Fruit fly (Drosophila melanogaster) whole organism, wandering third instar larva: Measurements from ENCODE around the gene Kmn1.

Source experiments
- Abd-B ChIP-seq: fragments of >200 bp; optimal IDR thresholded peaks from 2 replicates; lab custom pipeline; 2017; ENCODE audit warnings: missing biosample characterization, missing genetic modification characterization
- CG32264 ChIP-seq: fragments of 200-800 bp; sonication (Bioruptor generic); optimal IDR thresholded peaks from 2 replicates; lab custom pipeline; 2016; ENCODE audit warnings: missing biosample characterization, missing genetic modification characterization
- Hnf4 ChIP-seq: fragments of 200-800 bp; sonication (Bioruptor generic); optimal IDR thresholded peaks from 2 replicates; lab custom pipeline; 2016; ENCODE audit warnings: missing biosample characterization, mild to moderate bottlenecking, missing genetic modification characterization
- Hr78 ChIP-seq: fragments of >200 bp; optimal IDR thresholded peaks from 2 replicates; lab custom pipeline; 2017; ENCODE audit warnings: missing biosample characterization, missing genetic modification characterization
- Myc ChIP-seq: fragments of >200 bp; optimal IDR thresholded peaks from 2 replicates; lab custom pipeline; 2017
- Sp1 ChIP-seq: fragments of 200-800 bp; sonication (Bioruptor generic); optimal IDR thresholded peaks from 3 replicates; lab custom pipeline; 2019; ENCODE audit warnings: missing biosample characterization, mild to moderate bottlenecking, missing genetic modification characterization, moderate library complexity
- dsf ChIP-seq: sonication (Bioruptor generic); optimal IDR thresholded peaks from 2 replicates; lab custom pipeline; 2016; ENCODE audit warnings: missing biosample characterization, missing genetic modification characterization, borderline replicate concordance
- h ChIP-seq: fragments of 200-800 bp; sonication (Bioruptor generic); optimal IDR thresholded peaks from 3 replicates; lab custom pipeline; 2016; ENCODE audit warnings: missing biosample characterization, mild to moderate bottlenecking, missing genetic modification characterization
- lola ChIP-seq: fragments of >200 bp; optimal IDR thresholded peaks from 2 replicates; lab custom pipeline; 2017; ENCODE audit warnings: missing biosample characterization, missing genetic modification characterization
- psq ChIP-seq: fragments of 200-800 bp; sonication (Bioruptor generic); optimal IDR thresholded peaks from 3 replicates; lab custom pipeline; 2017; ENCODE audit warnings: missing biosample characterization, mild to moderate bottlenecking, missing genetic modification characterization, moderate library complexity
- usp ChIP-seq: fragments of >200 bp; optimal IDR thresholded peaks from 2 replicates; lab custom pipeline; 2017; ENCODE audit warnings: missing biosample characterization, missing genetic modification characterization
- woc ChIP-seq: sonication (Bioruptor generic); optimal IDR thresholded peaks from 2 replicates; lab custom pipeline; 2016; ENCODE audit warnings: missing biosample characterization, mild to moderate bottlenecking, missing genetic modification characterization

- no peak for TF ChIP-seq usp
- no peak for TF ChIP-seq Sp1 (GFP tag; lab: Kevin White, UChicago)
- TF ChIP-seq CG32264 (GFP tag; lab: Kevin White, UChicago), result no peak
- TF ChIP-seq woc, result no peak
- no peak for TF ChIP-seq Hr78 (GFP tag; lab: Kevin White, UChicago)
- no peak for TF ChIP-seq lola (GFP tag; lab: Kevin White, UChicago)
- no peak for TF ChIP-seq Hnf4 (GFP tag; lab: Kevin White, UChicago)
- no peak for TF ChIP-seq dsf (GFP tag; lab: Kevin White, UChicago)
- TF ChIP-seq psq (GFP tag; lab: Kevin White, UChicago), result no peak
- TF ChIP-seq Myc, result no peak
- TF ChIP-seq Abd-B (GFP tag; lab: Kevin White, UChicago), result no peak
- TF ChIP-seq h, result no peak
These were observed 31.9 kb upstream of the Kmn1 start, which contains the start of gene CG2533 for dm6 chrX:11604094-11604493.
